Worm (Caenorhabditis elegans): ENCODE results near the gene T28C6.11.

ce11 chrIV:8866092-8866491 is 26.0 kb upstream of the T28C6.11 start:
- TF ChIP-seq W03F9.2 (tag; optimal IDR thresholded peaks at IDR 0.05) (peak; percentile 74), him-1 (tag; optimal IDR thresholded peaks at IDR 0.05) (no peak)

All from whole organism, L4/young adult.